Worm (Caenorhabditis elegans) whole organism, L3 larva: ENCODE data around the gene F52G3.5.

ENCODE experiments used
- elt-1 ChIP-seq: fragments of 150-350 bp; optimal IDR thresholded peaks from 2 replicates; lab custom pipeline; 2014; ENCODE audit warnings: missing biosample characterization, missing genetic modification characterization
- fos-1 ChIP-seq: fragments of 150-350 bp; optimal IDR thresholded peaks from 2 replicates; lab custom pipeline; 2014; ENCODE audit warnings: missing biosample characterization, missing genetic modification characterization
- zag-1 ChIP-seq: fragments of 150-350 bp; optimal IDR thresholded peaks from 2 replicates; lab custom pipeline; 2014; ENCODE audit warnings: missing biosample characterization, missing genetic modification characterization

DNA sequence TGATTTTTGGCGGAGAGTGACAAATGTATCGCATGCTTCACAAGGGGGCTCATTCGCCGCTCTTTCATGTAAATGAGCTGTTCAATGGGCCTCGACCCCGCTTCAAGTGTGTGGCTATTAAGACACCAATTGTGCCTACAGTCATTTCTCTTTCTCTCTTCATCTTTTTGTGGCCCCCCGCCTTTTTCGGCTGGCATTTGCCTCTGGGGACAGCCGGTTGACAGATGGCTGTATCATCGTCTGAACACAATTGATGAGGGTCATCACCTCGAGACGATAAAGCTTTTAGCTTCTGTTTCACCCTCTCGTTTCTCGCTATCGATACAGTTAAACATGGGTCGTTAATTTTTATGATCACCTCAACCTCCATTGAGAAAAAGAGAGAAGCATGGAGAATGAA lies 12.4 kb upstream of the F52G3.5 start:
- TF ChIP-seq fos-1 (tag; lab: Kevin White, UChicago) (no peak), elt-1 (tag; lab: Kevin White, UChicago) (no peak), zag-1 (tag; lab: Kevin White, UChicago) (no peak)
